Worm (Caenorhabditis elegans) whole organism, midembryonic: ENCODE data around the gene gba-4.

Experiments used
- T22C8.4 ChIP-seq: fragments of 200-800 bp; sonication (Bioruptor generic); IDR thresholded peaks from 2 replicates; pipeline ENCODE4 v1.3.6; 2022; ENCODE audit warnings: missing genetic modification characterization, missing compliant biosample characterization
- cog-1 ChIP-seq: sonication (generic microtip); optimal IDR thresholded peaks from 2 replicates; lab custom pipeline; 2016; ENCODE audit warnings: missing genetic modification characterization, missing compliant biosample characterization
- flt-1 ChIP-seq: fragments of 200-800 bp; sonication (Bioruptor generic); IDR thresholded peaks from 2 replicates; pipeline ENCODE4 v1.3.6; 2022; ENCODE audit warnings: missing genetic modification characterization, missing compliant biosample characterization
- klf-2 ChIP-seq: fragments of 200-800 bp; sonication (Bioruptor generic); conservative IDR thresholded peaks from 2 replicates; pipeline ENCODE4 v1.3.6; 2022; ENCODE audit warnings: missing genetic modification reagents, missing genetic modification characterization, missing compliant biosample characterization
- ref-1 ChIP-seq: fragments of 200-800 bp; sonication (Bioruptor generic); conservative IDR thresholded peaks from 2 replicates; pipeline ENCODE4 v1.3.6; 2022; ENCODE audit warnings: missing genetic modification reagents, missing genetic modification characterization, missing compliant biosample characterization
- tab-1 ChIP-seq: fragments of 200-800 bp; sonication (Bioruptor generic); IDR thresholded peaks from 2 replicates; pipeline ENCODE4 v1.3.6; 2022; ENCODE audit warnings: missing genetic modification characterization, missing compliant biosample characterization
- ztf-29 ChIP-seq: fragments of 200-800 bp; sonication (Bioruptor generic); IDR thresholded peaks from 2 replicates; pipeline ENCODE4 v1.3.6; 2022; ENCODE audit warnings: missing genetic modification reagents, missing genetic modification characterization, missing compliant biosample characterization

DNA sequence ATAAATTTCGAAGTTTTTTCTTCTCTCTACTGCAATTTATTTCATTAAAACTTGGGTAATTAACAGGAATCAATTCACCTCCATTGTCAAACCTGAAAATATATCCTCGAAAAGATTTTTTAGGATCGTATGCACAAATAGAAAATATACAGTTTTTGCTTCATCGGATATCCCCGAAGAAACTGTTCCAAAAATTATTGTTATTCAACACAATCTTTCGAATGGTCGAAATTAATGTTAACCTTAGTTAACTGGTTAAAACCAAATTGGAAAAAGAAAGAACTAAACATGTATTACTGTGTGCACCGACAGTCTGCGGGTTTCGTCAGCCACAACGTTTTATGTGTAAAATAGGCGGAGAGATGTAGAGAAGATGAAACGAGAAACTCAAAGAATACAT, 33.6 kb downstream of the gba-4 start:
- TF ChIP-seq cog-1 (tag; lab: Kevin White, UChicago), result no peak
- TF ChIP-seq ztf-29, result no peak
- TF ChIP-seq tab-1 (GFP tag; lab: Robert Waterston, UW), result no peak
- no peak for TF ChIP-seq T22C8.4
- TF ChIP-seq klf-2 (GFP tag; lab: Robert Waterston, UW), result no peak
- TF ChIP-seq ref-1 (GFP tag; lab: Robert Waterston, UW), result no peak
- no peak for TF ChIP-seq flt-1
